Fruit fly (Drosophila melanogaster) whole organism, prepupa: ENCODE measurements around the gene CG5087.

Source experiments
- CG10631 ChIP-seq: fragments of 200-800 bp; sonication (Bioruptor generic); optimal IDR thresholded peaks from 2 replicates; lab custom pipeline; 2016; ENCODE audit warnings: missing biosample characterization, missing genetic modification characterization
- CG11294 ChIP-seq: fragments of 200-800 bp; sonication (Bioruptor generic); IDR thresholded peaks from 2 replicates; pipeline ENCODE4 v1.3.6; 2022; ENCODE audit warnings: missing biosample characterization, missing genetic modification characterization
- CG11902 ChIP-seq: fragments of 200-800 bp; sonication (Bioruptor generic); optimal IDR thresholded peaks from 3 replicates; lab custom pipeline; 2016; ENCODE audit warnings: missing biosample characterization, missing genetic modification characterization
- CG15336 ChIP-seq: fragments of 200-800 bp; sonication (Bioruptor generic); IDR thresholded peaks from 2 replicates; pipeline ENCODE4 v1.3.6; 2022; ENCODE audit warnings: missing biosample characterization, missing genetic modification characterization
- CG1621 ChIP-seq: fragments of 200-800 bp; sonication (Bioruptor generic); optimal IDR thresholded peaks from 3 replicates; lab custom pipeline; 2018; ENCODE audit warnings: missing biosample characterization, mild to moderate bottlenecking, missing genetic modification characterization
- CG31627 ChIP-seq: fragments of 200-800 bp; sonication (Bioruptor generic); optimal IDR thresholded peaks from 3 replicates; lab custom pipeline; 2016; ENCODE audit warnings: missing biosample characterization, missing genetic modification characterization
- CG4318 ChIP-seq: fragments of 200-800 bp; sonication (Bioruptor generic); optimal IDR thresholded peaks from 3 replicates; lab custom pipeline; 2017; ENCODE audit warnings: missing biosample characterization, mild to moderate bottlenecking, missing genetic modification characterization
- CG6163 ChIP-seq: fragments of 200-800 bp; sonication (Bioruptor generic); IDR thresholded peaks from 3 replicates; pipeline ENCODE4 v1.3.6; 2022; ENCODE audit warnings: missing biosample characterization, missing genetic modification characterization
- CG6276 ChIP-seq: fragments of 200-800 bp; sonication (Bioruptor generic); optimal IDR thresholded peaks from 2 replicates; lab custom pipeline; 2017; ENCODE audit warnings: missing biosample characterization, mild to moderate bottlenecking, missing genetic modification characterization
- CG6792 ChIP-seq: fragments of 200-800 bp; sonication (Bioruptor generic); optimal IDR thresholded peaks from 3 replicates; lab custom pipeline; 2016; ENCODE audit warnings: missing biosample characterization, missing genetic modification characterization
- CG6808 ChIP-seq: fragments of 200-800 bp; sonication (Bioruptor generic); optimal IDR thresholded peaks from 3 replicates; lab custom pipeline; 2017; ENCODE audit warnings: missing biosample characterization, missing genetic modification characterization, mild to moderate bottlenecking, moderate library complexity, missing genetic modification reagents
- CG8119 ChIP-seq: fragments of 200-800 bp; sonication (Bioruptor generic); IDR thresholded peaks from 3 replicates; pipeline ENCODE4 v1.3.6; 2022; ENCODE audit warnings: missing biosample characterization, missing genetic modification characterization
- CG9139 ChIP-seq: fragments of 200-800 bp; sonication (Bioruptor generic); optimal IDR thresholded peaks from 3 replicates; lab custom pipeline; 2017; ENCODE audit warnings: missing biosample characterization, mild to moderate bottlenecking, missing genetic modification characterization
- Eip75B ChIP-seq: fragments of 200-800 bp; sonication (Bioruptor generic); optimal IDR thresholded peaks from 3 replicates; lab custom pipeline; 2016; ENCODE audit warnings: missing biosample characterization, missing genetic modification characterization
- Eip78C ChIP-seq: fragments of 200-800 bp; sonication (Bioruptor generic); peaks from one replicate; lab custom pipeline; 2016; ENCODE audit warnings: missing biosample characterization, missing genetic modification characterization
- Eip93F ChIP-seq: fragments of 200-800 bp; sonication (Bioruptor generic); optimal IDR thresholded peaks from 2 replicates; lab custom pipeline; 2016; ENCODE audit warnings: missing biosample characterization, mild to moderate bottlenecking, missing genetic modification characterization
- Ets21C ChIP-seq: fragments of 200-800 bp; sonication (Bioruptor generic); optimal IDR thresholded peaks from 3 replicates; lab custom pipeline; 2016; ENCODE audit warnings: missing biosample characterization, missing genetic modification characterization
- Ets96B ChIP-seq: fragments of 200-800 bp; optimal IDR thresholded peaks from 2 replicates; lab custom pipeline; 2019; ENCODE audit warnings: missing biosample characterization, mild to moderate bottlenecking, missing genetic modification characterization, moderate library complexity
- Hr38 ChIP-seq: sonication (Bioruptor generic); optimal IDR thresholded peaks from 2 replicates; lab custom pipeline; 2016; ENCODE audit warnings: missing biosample characterization, missing genetic modification characterization
- Hr39 ChIP-seq: fragments of 200-800 bp; sonication (Bioruptor generic); optimal IDR thresholded peaks from 2 replicates; lab custom pipeline; 2016; ENCODE audit warnings: missing biosample characterization, missing genetic modification characterization
- Lpt ChIP-seq: fragments of 200-800 bp; sonication (Bioruptor generic); optimal IDR thresholded peaks from 3 replicates; lab custom pipeline; 2016; ENCODE audit warnings: missing biosample characterization, missing genetic modification characterization
- Met ChIP-seq: fragments of 200-800 bp; sonication (Bioruptor generic); optimal IDR thresholded peaks from 3 replicates; lab custom pipeline; 2016; ENCODE audit warnings: missing biosample characterization, missing genetic modification characterization
- OdsH ChIP-seq: fragments of 200-800 bp; sonication (Bioruptor generic); optimal IDR thresholded peaks from 3 replicates; lab custom pipeline; 2016; ENCODE audit warnings: missing biosample characterization, missing genetic modification characterization
- Smox ChIP-seq: fragments of 200-800 bp; sonication (Bioruptor generic); optimal IDR thresholded peaks from 3 replicates; lab custom pipeline; 2016; ENCODE audit warnings: missing biosample characterization, missing genetic modification characterization
- Sox102F ChIP-seq: fragments of 200-800 bp; sonication (Bioruptor generic); optimal IDR thresholded peaks from 2 replicates; lab custom pipeline; 2016; ENCODE audit warnings: missing biosample characterization, mild to moderate bottlenecking, missing genetic modification characterization
- Sox14 ChIP-seq: fragments of 200-800 bp; sonication (Bioruptor generic); optimal IDR thresholded peaks from 3 replicates; lab custom pipeline; 2016; ENCODE audit warnings: missing biosample characterization, missing genetic modification characterization
- Sox15 ChIP-seq: fragments of 200-800 bp; sonication (Bioruptor generic); optimal IDR thresholded peaks from 3 replicates; lab custom pipeline; 2016; ENCODE audit warnings: missing biosample characterization, missing genetic modification characterization
- achi ChIP-seq: fragments of 200-800 bp; sonication (Bioruptor generic); optimal IDR thresholded peaks from 3 replicates; lab custom pipeline; 2016; ENCODE audit warnings: missing biosample characterization, missing genetic modification characterization
- acj6 ChIP-seq: fragments of 200-800 bp; sonication (Bioruptor generic); optimal IDR thresholded peaks from 3 replicates; lab custom pipeline; 2016; ENCODE audit warnings: missing biosample characterization, missing genetic modification characterization
- cyc ChIP-seq: fragments of 200-800 bp; sonication (Bioruptor generic); optimal IDR thresholded peaks from 3 replicates; lab custom pipeline; 2016; ENCODE audit warnings: missing biosample characterization, missing genetic modification characterization
- dac ChIP-seq: fragments of 200-800 bp; sonication (Bioruptor generic); optimal IDR thresholded peaks from 2 replicates; lab custom pipeline; 2017; ENCODE audit warnings: missing biosample characterization, mild to moderate bottlenecking, missing genetic modification characterization
- eg ChIP-seq: fragments of 200-800 bp; sonication (Bioruptor generic); IDR thresholded peaks from 3 replicates; pipeline ENCODE4 v1.3.6; 2022; ENCODE audit warnings: missing biosample characterization, missing genetic modification characterization
- esn ChIP-seq: fragments of 200-800 bp; sonication (Bioruptor generic); optimal IDR thresholded peaks from 2 replicates; lab custom pipeline; 2016; ENCODE audit warnings: missing biosample characterization, mild to moderate bottlenecking, missing genetic modification characterization, moderate library complexity
- fd59A ChIP-seq: fragments of 200-800 bp; sonication (Bioruptor generic); optimal IDR thresholded peaks from 2 replicates; lab custom pipeline; 2017; ENCODE audit warnings: missing biosample characterization, mild to moderate bottlenecking, missing genetic modification characterization, missing genetic modification reagents
- fd85E ChIP-seq: fragments of 200-800 bp; sonication (Bioruptor generic); optimal IDR thresholded peaks from 3 replicates; lab custom pipeline; 2016; ENCODE audit warnings: missing biosample characterization, missing genetic modification characterization
- lz ChIP-seq: fragments of 200-800 bp; sonication (Bioruptor generic); optimal IDR thresholded peaks from 3 replicates; lab custom pipeline; 2016; ENCODE audit warnings: missing biosample characterization, missing genetic modification characterization
- salr ChIP-seq, 2 experiments: fragments of 200-800 bp; sonication (Bioruptor generic); optimal IDR thresholded peaks; 3 replicates each; lab custom pipeline; 2016 to 2018; ENCODE audit warnings: missing biosample characterization in 2 of 2, missing genetic modification characterization in 2 of 2, mild to moderate bottlenecking in 1 of 2
- spab ChIP-seq: fragments of 200-800 bp; sonication (Bioruptor generic); optimal IDR thresholded peaks from 2 replicates; lab custom pipeline; 2017; ENCODE audit warnings: missing biosample characterization, mild to moderate bottlenecking, missing genetic modification characterization, missing genetic modification reagents
- ss ChIP-seq, 2 experiments: fragments of 200-800 bp; sonication (Bioruptor generic); optimal IDR thresholded peaks; 2 replicates in 1 of 2; 3 replicates in 1 of 2; lab custom pipeline; 2017 to 2018; ENCODE audit warnings: mild to moderate bottlenecking in 2 of 2, missing biosample characterization in 2 of 2, missing genetic modification characterization in 2 of 2, moderate library complexity in 1 of 2
- svp ChIP-seq: fragments of 200-800 bp; sonication (Bioruptor generic); peaks from one replicate; lab custom pipeline; 2016; ENCODE audit warnings: missing biosample characterization, missing genetic modification characterization
- topi ChIP-seq: fragments of 200-800 bp; sonication (Bioruptor generic); optimal IDR thresholded peaks from 3 replicates; lab custom pipeline; 2016; ENCODE audit warnings: missing biosample characterization, missing genetic modification characterization

CG5087 gene

DNA sequence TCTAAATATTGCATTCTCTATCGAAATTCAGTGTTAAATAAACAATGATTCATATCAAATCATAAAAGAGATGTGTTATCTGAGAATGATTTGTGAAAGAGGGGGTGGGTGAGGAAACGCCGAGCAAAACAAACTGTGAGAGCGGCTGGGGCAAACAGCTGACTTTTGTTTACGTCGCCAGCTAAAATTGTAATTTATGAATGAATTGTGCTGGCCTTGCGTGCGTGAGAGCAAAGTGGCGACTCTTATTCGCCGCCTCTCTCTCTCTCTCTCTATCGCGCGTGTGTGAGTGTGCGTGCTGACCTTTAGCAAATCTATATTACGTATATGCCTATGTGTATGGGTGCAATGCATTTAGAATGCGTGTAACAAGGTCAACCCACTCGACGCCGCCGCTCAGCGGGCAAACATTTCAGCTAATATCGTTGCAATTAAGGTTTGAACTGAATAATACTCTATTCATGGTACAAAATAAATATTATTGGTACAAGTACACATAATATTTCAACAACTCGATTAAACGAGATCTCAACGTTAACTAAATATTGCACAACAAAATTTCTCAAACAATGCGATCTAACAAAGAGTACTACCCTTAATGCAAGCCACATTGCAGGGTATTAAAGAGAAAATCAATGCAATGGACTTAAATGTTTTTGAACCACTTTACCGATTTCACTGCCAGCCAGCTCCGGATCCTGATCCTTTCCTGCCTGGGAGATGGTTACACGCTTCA is 19.1 kb upstream of the CG5087 start (continued):
- TF ChIP-seq CG9139 (GFP tag; lab: Kevin White, UChicago) (no peak), CG31627 (peak; percentile 62), acj6 (GFP tag; lab: Kevin White, UChicago) (peak; percentile 46), Hr38 (GFP tag; lab: Kevin White, UChicago) (no peak), ss (GFP tag; optimal IDR thresholded peaks at IDR 0.05; lab: Kevin White, UChicago) (peak in 1 of 2 experiments; percentile 85), dac (no peak), Ets21C (GFP tag; lab: Kevin White, UChicago) (no peak), Lpt (GFP tag; lab: Kevin White, UChicago) (no peak), Eip78C (peak; percentile 60), Sox14 (GFP tag; lab: Kevin White, UChicago) (peak; percentile 40), salr (GFP tag; optimal IDR thresholded peaks at IDR 0.05; lab: Kevin White, UChicago) (no peak), topi (peak; percentile 27), Eip93F (GFP tag; lab: Kevin White, UChicago) (no peak), fd59A (GFP tag; lab: Kevin White, UChicago) (no peak), lz (GFP tag; lab: Kevin White, UChicago) (peak; percentile 28), spab (GFP tag; lab: Kevin White, UChicago) (no peak), Eip75B (GFP tag; lab: Kevin White, UChicago) (no peak), eg (GFP tag; lab: Robert Waterston, UW) (peak; percentile 82), Ets96B (tag; lab: Kevin White, UChicago) (no peak), CG6792 (peak; percentile 18), esn (GFP tag; lab: Kevin White, UChicago) (peak; percentile 58), CG10631 (peak; percentile 28), Sox15 (GFP tag; lab: Kevin White, UChicago) (no peak), CG6276 (GFP tag; lab: Kevin White, UChicago) (no peak), Smox (GFP tag; lab: Kevin White, UChicago) (no peak), OdsH (GFP tag; lab: Kevin White, UChicago) (peak; percentile 61), achi (GFP tag; lab: Kevin White, UChicago) (peak; percentile 22), CG15336 (peak; percentile 86), CG11294 (peak; percentile 80; the same call in 1 of the 2 replicates), CG1621 (no peak), CG6163 (peak; percentile 60; the same call in 2 of the 3 replicates)

DNA sequence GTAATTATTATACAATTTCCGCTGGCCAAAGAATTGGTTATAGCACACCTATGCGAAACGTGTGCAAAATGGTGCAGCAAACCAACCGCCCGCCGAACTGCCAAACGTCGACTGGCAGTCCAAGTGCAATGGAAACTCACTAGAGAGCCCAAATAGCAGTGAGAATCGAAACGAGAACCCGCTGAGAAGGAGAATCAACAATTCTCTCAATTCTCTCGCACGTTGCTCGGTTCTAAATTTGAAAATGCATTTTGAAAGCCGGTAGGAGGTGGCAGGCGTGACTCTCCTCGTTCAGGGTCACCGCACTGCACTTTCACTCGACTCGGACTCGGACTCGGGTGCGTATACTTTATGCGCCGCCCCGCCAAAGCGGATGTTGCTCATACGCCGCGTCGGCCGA is 18.2 kb upstream of the CG5087 start, which contains the start of gene CG5644:
TSS of gene CG5644 (minus strand) at position 101 of the 400 bp plus-strand sequence.
- TF ChIP-seq salr (GFP tag; optimal IDR thresholded peaks at IDR 0.05; lab: Kevin White, UChicago) (no peak), Met (GFP tag; lab: Kevin White, UChicago) (no peak), CG6792 (no peak), svp (GFP tag; lab: Kevin White, UChicago) (no peak), esn (GFP tag; lab: Kevin White, UChicago) (no peak), Hr39 (GFP tag; lab: Kevin White, UChicago) (no peak), CG6163 (no peak), fd85E (GFP tag; lab: Kevin White, UChicago) (no peak), CG6808 (GFP tag; lab: Kevin White, UChicago) (no peak), spab (GFP tag; lab: Kevin White, UChicago) (no peak), Sox102F (GFP tag; lab: Kevin White, UChicago) (no peak), Hr38 (GFP tag; lab: Kevin White, UChicago) (no peak), ss (GFP tag; optimal IDR thresholded peaks at IDR 0.05; lab: Kevin White, UChicago) (no peak), acj6 (GFP tag; lab: Kevin White, UChicago) (no peak), CG9139 (GFP tag; lab: Kevin White, UChicago) (no peak)
- TF ChIP-seq, all 60 proteins: peak for 0

DNA sequence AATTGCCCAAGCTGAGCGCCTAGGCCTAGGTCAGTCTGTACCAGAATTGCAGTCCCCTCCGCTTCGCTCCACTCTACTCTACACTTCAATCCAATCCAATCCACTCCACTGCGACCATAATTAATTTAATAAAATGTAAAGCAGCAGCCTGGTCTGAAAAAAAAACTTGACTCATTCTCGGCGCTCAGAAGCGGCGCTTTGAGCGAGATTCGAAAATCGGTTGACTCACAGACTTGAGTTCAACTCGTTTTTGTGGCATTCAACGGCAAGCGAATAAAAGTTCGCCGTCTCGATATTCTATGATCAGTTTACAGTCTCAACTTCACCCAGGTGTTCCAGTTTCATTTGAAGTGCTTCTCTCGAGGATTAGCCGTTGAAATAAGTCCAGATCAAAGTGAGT is 16.5 kb upstream of the CG5087 start, which contains the start of gene CG13314:
TSS of gene CG13314 (plus strand) at position 301 of the 400 bp plus-strand sequence.
- TF ChIP-seq CG31627, result no peak
- TF ChIP-seq CG4318, result no peak
- TF ChIP-seq Sox102F (GFP tag; lab: Kevin White, UChicago), result no peak
- TF ChIP-seq Smox (GFP tag; lab: Kevin White, UChicago), result no peak
- TF ChIP-seq cyc (GFP tag; lab: Kevin White, UChicago), result no peak
- TF ChIP-seq CG11902, result no peak
- TF ChIP-seq CG8119 (GFP tag; lab: Robert Waterston, UW), result no peak
- no peak for TF ChIP-seq Sox14 (GFP tag; lab: Kevin White, UChicago)
- TF ChIP-seq, all 60 proteins: peak for 0
